Worm (Caenorhabditis elegans) whole organism, L4 larva: Measurements from ENCODE around the gene tre-4.

Experiments used
- D1046.2 ChIP-seq: fragments of 200-800 bp; sonication (Bioruptor generic); IDR thresholded peaks from 2 replicates; pipeline ENCODE4 v1.3.6; 2022; ENCODE audit warnings: missing genetic modification characterization, missing compliant biosample characterization
- F37D6.2 ChIP-seq: sonication (generic microtip); optimal IDR thresholded peaks from 2 replicates; lab custom pipeline; 2016; ENCODE audit warnings: mild to moderate bottlenecking, missing genetic modification characterization, missing compliant biosample characterization
- F49E8.2 ChIP-seq: sonication (generic microtip); optimal IDR thresholded peaks from 2 replicates; lab custom pipeline; 2016; ENCODE audit warnings: missing compliant biosample characterization, mild to moderate bottlenecking, missing genetic modification characterization, borderline replicate concordance
- T26A8.4 ChIP-seq: fragments of 200-800 bp; sonication (Bioruptor generic); IDR thresholded peaks from 2 replicates; pipeline ENCODE4 v1.3.6; 2022; ENCODE audit warnings: missing genetic modification characterization, missing compliant biosample characterization
- ZK337.2 ChIP-seq: fragments of 200-800 bp; sonication (Bioruptor generic); IDR thresholded peaks from 2 replicates; pipeline ENCODE4 v1.3.6; 2022; ENCODE audit warnings: missing genetic modification reagents, missing genetic modification characterization, missing compliant biosample characterization
- ZK546.5 ChIP-seq, 2 experiments: sonication (generic microtip); optimal IDR thresholded peaks; 2 replicates each; lab custom pipeline; 2017; ENCODE audit warnings: missing biosample characterization in 2 of 2, missing genetic modification characterization in 2 of 2
- aly-2 ChIP-seq: sonication (generic microtip); optimal IDR thresholded peaks from 2 replicates; lab custom pipeline; 2018; ENCODE audit warnings: missing biosample characterization, missing genetic modification characterization
- ama-1 ChIP-seq: fragments of 150-350 bp; optimal IDR thresholded peaks from 2 replicates; lab custom pipeline; 2014; ENCODE audit warnings: inconsistent platforms, mixed read lengths
- ceh-20 ChIP-seq: fragments of 200-800 bp; sonication (Bioruptor generic); IDR thresholded peaks from 2 replicates; pipeline ENCODE4 v1.3.6; 2022; ENCODE audit warnings: missing genetic modification reagents, missing genetic modification characterization, missing compliant biosample characterization
- ceh-28 ChIP-seq: fragments of 150-350 bp; optimal IDR thresholded peaks from 2 replicates; lab custom pipeline; 2014; ENCODE audit warnings: missing biosample characterization, missing genetic modification reagents, missing genetic modification characterization
- ceh-32 ChIP-seq: sonication (generic microtip); optimal IDR thresholded peaks from 2 replicates; lab custom pipeline; 2016; ENCODE audit warnings: mild to moderate bottlenecking, missing genetic modification characterization, missing compliant biosample characterization; ENCODE audit not compliant: poor library complexity
- ceh-62 ChIP-seq: sonication (generic microtip); optimal IDR thresholded peaks from 2 replicates; lab custom pipeline; 2017; ENCODE audit warnings: missing biosample characterization, missing genetic modification characterization
- ces-1 ChIP-seq: fragments of 150-350 bp; sonication (generic microtip); optimal IDR thresholded peaks from 4 replicates; lab custom pipeline; 2014; ENCODE audit warnings: missing biosample characterization, missing genetic modification reagents, missing genetic modification characterization
- cey-2 ChIP-seq: sonication (generic microtip); optimal IDR thresholded peaks from 3 replicates; lab custom pipeline; 2017; ENCODE audit warnings: missing genetic modification characterization, mild to moderate bottlenecking, missing compliant biosample characterization, antibody characterized with exemption, borderline replicate concordance; ENCODE audit not compliant: insufficient read depth
- ctbp-1 ChIP-seq: fragments of 200-800 bp; sonication (Bioruptor generic); IDR thresholded peaks from 2 replicates; pipeline ENCODE4 v1.3.6; 2022; ENCODE audit warnings: missing genetic modification reagents, missing genetic modification characterization, missing compliant biosample characterization
- daf-12 ChIP-seq: fragments of 150-350 bp; optimal IDR thresholded peaks from 2 replicates; lab custom pipeline; 2014; ENCODE audit warnings: missing biosample characterization, missing genetic modification reagents, missing genetic modification characterization
- daf-16 ChIP-seq, 3 experiments: sonication (generic microtip); optimal IDR thresholded peaks; 2 replicates each; lab custom pipeline; 2016 to 2017; ENCODE audit warnings: missing genetic modification characterization in 3 of 3, missing genetic modification reagents in 3 of 3, mild to moderate bottlenecking in 2 of 3, missing compliant biosample characterization in 2 of 3, missing biosample characterization in 1 of 3, moderate library complexity in 1 of 3
- dmd-8 ChIP-seq: fragments of 200-800 bp; sonication (Bioruptor generic); IDR thresholded peaks from 2 replicates; pipeline ENCODE4 v1.3.6; 2022; ENCODE audit warnings: missing genetic modification characterization, missing compliant biosample characterization
- dmd-9 ChIP-seq: fragments of 200-800 bp; sonication (Bioruptor generic); IDR thresholded peaks from 2 replicates; pipeline ENCODE4 v1.3.6; 2022; ENCODE audit warnings: missing genetic modification reagents, missing genetic modification characterization, missing compliant biosample characterization
- duxl-1 ChIP-seq: sonication (generic microtip); optimal IDR thresholded peaks from 2 replicates; lab custom pipeline; 2016; ENCODE audit warnings: mild to moderate bottlenecking, missing genetic modification characterization, moderate library complexity, missing compliant biosample characterization; ENCODE audit not compliant: poor library complexity
- dve-1 ChIP-seq: sonication (generic microtip); optimal IDR thresholded peaks from 2 replicates; lab custom pipeline; 2017; ENCODE audit warnings: antibody characterized with exemption, mild to moderate bottlenecking, missing genetic modification characterization, missing compliant biosample characterization; ENCODE audit not compliant: insufficient read depth
- fkh-10 ChIP-seq: fragments of 150-350 bp; optimal IDR thresholded peaks from 2 replicates; lab custom pipeline; 2014; ENCODE audit warnings: missing biosample characterization, missing genetic modification reagents, missing genetic modification characterization
- fos-1 ChIP-seq: fragments of 150-350 bp; optimal IDR thresholded peaks from 2 replicates; lab custom pipeline; 2014; ENCODE audit warnings: missing biosample characterization, missing genetic modification characterization
- hif-1 ChIP-seq, 2 experiments: sonication (generic microtip); optimal IDR thresholded peaks; 2 replicates each; lab custom pipeline; 2016 to 2017; ENCODE audit warnings: missing compliant biosample characterization in 2 of 2, missing genetic modification characterization in 2 of 2, missing genetic modification reagents in 2 of 2, missing genotype in 2 of 2, mild to moderate bottlenecking in 1 of 2
- hlh-30 ChIP-seq: sonication (generic microtip); optimal IDR thresholded peaks from 2 replicates; lab custom pipeline; 2017; ENCODE audit warnings: antibody characterized with exemption, mild to moderate bottlenecking, missing genetic modification characterization, missing compliant biosample characterization; ENCODE audit not compliant: insufficient read depth
- lin-38 ChIP-seq: fragments of 200-800 bp; sonication (Bioruptor generic); IDR thresholded peaks from 2 replicates; pipeline ENCODE4 v1.3.6; 2022; ENCODE audit warnings: missing genetic modification reagents, missing genetic modification characterization, missing compliant biosample characterization
- lin-39 ChIP-seq: fragments of 150-350 bp; optimal IDR thresholded peaks from 2 replicates; lab custom pipeline; 2014; ENCODE audit warnings: missing biosample characterization, missing genetic modification reagents, missing genetic modification characterization
- lsy-2 ChIP-seq, 2 experiments: fragments of 150-350 bp in 1 of 2; sonication (generic microtip) in 1 of 2; optimal IDR thresholded peaks; 2 replicates each; lab custom pipeline; 2014 to 2017; ENCODE audit warnings: missing biosample characterization in 2 of 2, missing genetic modification characterization in 2 of 2
- madf-5 ChIP-seq, 2 experiments: fragments of 200-800 bp; sonication (Bioruptor generic); IDR thresholded peaks; 2 replicates each; pipeline ENCODE4 v1.3.6; 2022; ENCODE audit warnings: missing compliant biosample characterization in 2 of 2, missing genetic modification characterization in 2 of 2
- mdl-1 ChIP-seq, 2 experiments: fragments of 150-350 bp in 1 of 2; sonication (generic microtip) in 1 of 2; optimal IDR thresholded peaks; 2 replicates each; lab custom pipeline; 2014 to 2017; ENCODE audit warnings: missing biosample characterization in 2 of 2, missing genetic modification characterization in 2 of 2
- mep-1 ChIP-seq: fragments of 150-350 bp; sonication (generic microtip); optimal IDR thresholded peaks from 3 replicates; lab custom pipeline; 2014; ENCODE audit warnings: missing biosample characterization, missing genetic modification characterization
- nhr-102 ChIP-seq: sonication (generic microtip); optimal IDR thresholded peaks from 2 replicates; lab custom pipeline; 2016; ENCODE audit warnings: mild to moderate bottlenecking, missing genetic modification characterization, moderate library complexity, missing compliant biosample characterization
- nhr-11 ChIP-seq: fragments of 150-350 bp; optimal IDR thresholded peaks from 2 replicates; lab custom pipeline; 2014; ENCODE audit warnings: missing biosample characterization, missing genetic modification characterization
- nhr-42 ChIP-seq: fragments of 200-800 bp; sonication (Bioruptor generic); IDR thresholded peaks from 2 replicates; pipeline ENCODE4 v1.3.6; 2022; ENCODE audit warnings: missing genetic modification characterization, missing compliant biosample characterization
- nhr-6 ChIP-seq: fragments of 150-350 bp; optimal IDR thresholded peaks from 2 replicates; lab custom pipeline; 2014; ENCODE audit warnings: missing biosample characterization, missing genetic modification characterization
- nhr-77 ChIP-seq: fragments of 150-350 bp; optimal IDR thresholded peaks from 2 replicates; lab custom pipeline; 2014; ENCODE audit warnings: missing biosample characterization, missing genetic modification characterization
- pqm-1 ChIP-seq: sonication (generic microtip); optimal IDR thresholded peaks from 2 replicates; lab custom pipeline; 2017; ENCODE audit warnings: missing biosample characterization, missing genetic modification characterization
- saeg-2 ChIP-seq: fragments of 200-800 bp; sonication (Bioruptor generic); IDR thresholded peaks from 2 replicates; pipeline ENCODE4 v1.3.6; 2022; ENCODE audit warnings: missing genetic modification reagents, missing genetic modification characterization, missing compliant biosample characterization
- sdz-12 ChIP-seq: fragments of 200-800 bp; sonication (Bioruptor generic); optimal IDR thresholded peaks from 2 replicates; lab custom pipeline; 2018; ENCODE audit warnings: mild to moderate bottlenecking, missing genetic modification characterization, missing compliant biosample characterization
- set-16 ChIP-seq: fragments of 200-800 bp; sonication (Bioruptor generic); IDR thresholded peaks from 2 replicates; pipeline ENCODE4 v1.3.6; 2022; ENCODE audit warnings: missing genetic modification reagents, missing genetic modification characterization, missing compliant biosample characterization
- skn-1 ChIP-seq: fragments of 150-350 bp; optimal IDR thresholded peaks from 2 replicates; lab custom pipeline; 2014; ENCODE audit warnings: missing biosample characterization, missing genetic modification characterization
- snpc-4 ChIP-seq: fragments of 150-350 bp; optimal IDR thresholded peaks from 2 replicates; lab custom pipeline; 2014; ENCODE audit warnings: missing biosample characterization, missing genetic modification characterization
- spr-3 ChIP-seq: fragments of 200-800 bp; sonication (Bioruptor generic); optimal IDR thresholded peaks from 2 replicates; lab custom pipeline; 2018; ENCODE audit warnings: mild to moderate bottlenecking, missing genetic modification characterization, missing compliant biosample characterization
- unc-130 ChIP-seq: sonication (generic microtip); optimal IDR thresholded peaks from 2 replicates; lab custom pipeline; 2016; ENCODE audit warnings: missing genetic modification reagents, missing genetic modification characterization, missing compliant biosample characterization
- unc-39 ChIP-seq: sonication (generic microtip); optimal IDR thresholded peaks from 2 replicates; lab custom pipeline; 2017; ENCODE audit warnings: missing biosample characterization, missing genetic modification characterization
- unc-62 ChIP-seq, 3 experiments: fragments of 150-350 bp in 1 of 3; sonication (generic microtip); optimal IDR thresholded peaks in 2 of 3; peaks in 1 of 3; 1 replicate in 1 of 3; 2 replicates in 2 of 3; lab custom pipeline; 2014 to 2017; ENCODE audit warnings: missing biosample characterization in 3 of 3, missing genetic modification characterization in 3 of 3, missing genetic modification reagents in 3 of 3, missing genotype in 1 of 3
- zfp-3 ChIP-seq: fragments of 200-800 bp; sonication (Bioruptor generic); conservative IDR thresholded peaks from 2 replicates; pipeline ENCODE4 v1.3.6; 2022; ENCODE audit warnings: missing genetic modification reagents, missing genetic modification characterization, missing compliant biosample characterization
- zip-11 ChIP-seq: fragments of 200-800 bp; sonication (Bioruptor generic); IDR thresholded peaks from 2 replicates; pipeline ENCODE4 v1.3.6; 2022; ENCODE audit warnings: missing genetic modification characterization, missing compliant biosample characterization
- ztf-11 ChIP-seq: fragments of 150-350 bp; optimal IDR thresholded peaks from 2 replicates; lab custom pipeline; 2014; ENCODE audit warnings: missing biosample characterization, missing genetic modification characterization
- ztf-7 ChIP-seq: fragments of 150-350 bp; optimal IDR thresholded peaks from 2 replicates; lab custom pipeline; 2014; ENCODE audit warnings: missing biosample characterization, missing genetic modification characterization

The tre-4 gene

ce11 chrX:13514384-13514783 lies 42.4 kb downstream of the tre-4 start (continued):
- TF ChIP-seq duxl-1 (tag; lab: Kevin White, UChicago) (peak; percentile 97), ceh-32 (tag; lab: Kevin White, UChicago) (peak; percentile 53), unc-130 (GFP tag; lab: Kevin White, UChicago) (no peak), ztf-11 (tag; lab: Kevin White, UChicago) (no peak), zfp-3 (no peak), nhr-102 (tag; lab: Kevin White, UChicago) (peak; percentile 97), ceh-20 (GFP tag; lab: Robert Waterston, UW) (peak; percentile 61; the same call in 1 of the 2 replicates), mep-1 (peak; percentile 98), daf-16 (GFP tag; optimal IDR thresholded peaks at IDR 0.05; lab: Kevin White, UChicago) (peak; percentile 34 to 87), daf-16 (tag; optimal IDR thresholded peaks at IDR 0.05; lab: Kevin White, UChicago) (peak; percentile 83), ZK546.5 (tag; optimal IDR thresholded peaks at IDR 0.05; lab: Kevin White, UChicago) (peak in 1 of 2 experiments; percentile 27), ZK337.2 (no peak), pqm-1 (tag; lab: Kevin White, UChicago) (peak; percentile 28), sdz-12 (GFP tag; lab: Kevin White, UChicago) (no peak), fkh-10 (GFP tag; lab: Kevin White, UChicago) (peak; percentile 82), spr-3 (GFP tag; lab: Kevin White, UChicago) (peak; percentile 57), skn-1 (tag; lab: Kevin White, UChicago) (no peak), ama-1 (no peak), hlh-30 (tag; lab: Kevin White, UChicago) (peak; percentile 81), nhr-77 (tag; lab: Kevin White, UChicago) (peak; percentile 98), D1046.2 (GFP tag; lab: Robert Waterston, UW) (no peak), F37D6.2 (tag; lab: Kevin White, UChicago) (peak; percentile 96), aly-2 (no peak), madf-5 (GFP tag; IDR thresholded peaks at IDR 0.05; lab: Robert Waterston, UW) (peak in 1 of 2 experiments; percentile 66; a peak in 1 of 4 replicates), ztf-7 (tag; lab: Kevin White, UChicago) (peak; percentile 95), fos-1 (tag; lab: Kevin White, UChicago) (no peak), dmd-9 (no peak), zip-11 (GFP tag; lab: Robert Waterston, UW) (no peak), nhr-11 (tag; lab: Kevin White, UChicago) (peak; percentile 34), ctbp-1 (GFP tag; lab: Robert Waterston, UW) (peak; percentile 77; the same call in 1 of the 2 replicates), unc-39 (no peak), dmd-8 (GFP tag; lab: Robert Waterston, UW) (no peak), daf-12 (tag; lab: Kevin White, UChicago) (no peak), hif-1 (tag; optimal IDR thresholded peaks at IDR 0.05; lab: Kevin White, UChicago) (peak in 1 of 2 experiments; percentile 42), lsy-2 (tag; optimal IDR thresholded peaks at IDR 0.05; lab: Kevin White, UChicago) (peak; percentile 76 to 93), mdl-1 (tag; optimal IDR thresholded peaks at IDR 0.05; lab: Kevin White, UChicago) (peak; percentile 66 to 73), set-16 (no peak), ces-1 (peak; percentile 89), saeg-2 (GFP tag; lab: Robert Waterston, UW) (no peak), unc-62 (GFP tag; optimal IDR thresholded peaks at IDR 0.05 in 1 of 2; lab: Kevin White, UChicago) (peak in 1 of 2 experiments; percentile 68), unc-62 (tag; optimal IDR thresholded peaks at IDR 0.05; lab: Kevin White, UChicago) (no peak), nhr-6 (tag; lab: Kevin White, UChicago) (peak; percentile 75), F49E8.2 (tag; lab: Kevin White, UChicago) (no peak), cey-2 (no peak), dve-1 (tag; lab: Kevin White, UChicago) (peak; percentile 95), snpc-4 (tag; lab: Kevin White, UChicago) (no peak), ceh-62 (tag; lab: Kevin White, UChicago) (no peak), ceh-28 (tag; lab: Kevin White, UChicago) (peak; percentile 72), lin-39 (no peak), T26A8.4 (GFP tag; lab: Robert Waterston, UW) (peak; percentile 94), lin-38 (GFP tag; lab: Robert Waterston, UW) (peak; percentile 70), nhr-42 (GFP tag; lab: Robert Waterston, UW) (peak; percentile 92)
